Worm (Caenorhabditis elegans) whole organism, L1 larva: ENCODE measurements around the gene F26F12.2.

ENCODE experiments used
- aly-2 ChIP-seq: fragments of 150-350 bp; optimal IDR thresholded peaks from 2 replicates; lab custom pipeline; 2014; ENCODE audit warnings: missing biosample characterization, missing genetic modification characterization
- dpl-1 ChIP-seq, 3 experiments: fragments of 150-350 bp in 2 of 3; sonication (generic microtip) in 1 of 3; optimal IDR thresholded peaks; 2 replicates each; lab custom pipeline; 2014 to 2017; ENCODE audit warnings: missing biosample characterization in 3 of 3, missing genetic modification characterization in 3 of 3, missing genetic modification reagents in 3 of 3
- efl-1 ChIP-seq, 4 experiments: fragments of 150-350 bp; optimal IDR thresholded peaks in 3 of 4; peaks in 1 of 4; 1 replicate in 1 of 4; 2 replicates in 3 of 4; lab custom pipeline; 2014; ENCODE audit warnings: missing biosample characterization in 2 of 4, missing genetic modification characterization in 2 of 4, missing genetic modification reagents in 2 of 4
- egl-27 ChIP-seq, 2 experiments: fragments of 150-350 bp in 1 of 2; sonication (generic microtip); optimal IDR thresholded peaks; 3 replicates each; lab custom pipeline; 2017 to 2018; ENCODE audit warnings: missing biosample characterization in 2 of 2, missing genetic modification characterization in 2 of 2, missing genetic modification reagents in 2 of 2
- fkh-10 ChIP-seq: sonication (generic microtip); optimal IDR thresholded peaks from 2 replicates; lab custom pipeline; 2017; ENCODE audit warnings: missing biosample characterization, missing genetic modification reagents, missing genetic modification characterization
- fkh-4 ChIP-seq: sonication (generic microtip); optimal IDR thresholded peaks from 2 replicates; lab custom pipeline; 2016; ENCODE audit warnings: missing compliant biosample characterization, missing genetic modification characterization, borderline replicate concordance
- lin-15B ChIP-seq: fragments of 150-350 bp; sonication (generic microtip); optimal IDR thresholded peaks from 3 replicates; lab custom pipeline; 2014; ENCODE audit warnings: missing biosample characterization, missing genetic modification characterization
- lin-39 ChIP-seq: fragments of 150-350 bp; optimal IDR thresholded peaks from 2 replicates; lab custom pipeline; 2014; ENCODE audit warnings: missing biosample characterization, missing genetic modification reagents, missing genetic modification characterization
- mep-1 ChIP-seq: fragments of 150-350 bp; optimal IDR thresholded peaks from 2 replicates; lab custom pipeline; 2014; ENCODE audit warnings: missing biosample characterization, missing genetic modification characterization
- nhr-12 ChIP-seq: sonication (generic microtip); optimal IDR thresholded peaks from 2 replicates; lab custom pipeline; 2017; ENCODE audit warnings: missing biosample characterization, missing genetic modification characterization
- nhr-237 ChIP-seq: fragments of 150-350 bp; optimal IDR thresholded peaks from 2 replicates; lab custom pipeline; 2014; ENCODE audit warnings: missing biosample characterization, missing genetic modification characterization
- nhr-28 ChIP-seq: fragments of 150-350 bp; optimal IDR thresholded peaks from 2 replicates; lab custom pipeline; 2014; ENCODE audit warnings: missing biosample characterization, missing genetic modification characterization
- tlp-1 ChIP-seq: fragments of 150-350 bp; optimal IDR thresholded peaks from 2 replicates; lab custom pipeline; 2014; ENCODE audit warnings: missing biosample characterization, missing genetic modification characterization
- zag-1 ChIP-seq: fragments of 150-350 bp; optimal IDR thresholded peaks from 2 replicates; lab custom pipeline; 2014; ENCODE audit warnings: missing biosample characterization, missing genetic modification characterization

DNA sequence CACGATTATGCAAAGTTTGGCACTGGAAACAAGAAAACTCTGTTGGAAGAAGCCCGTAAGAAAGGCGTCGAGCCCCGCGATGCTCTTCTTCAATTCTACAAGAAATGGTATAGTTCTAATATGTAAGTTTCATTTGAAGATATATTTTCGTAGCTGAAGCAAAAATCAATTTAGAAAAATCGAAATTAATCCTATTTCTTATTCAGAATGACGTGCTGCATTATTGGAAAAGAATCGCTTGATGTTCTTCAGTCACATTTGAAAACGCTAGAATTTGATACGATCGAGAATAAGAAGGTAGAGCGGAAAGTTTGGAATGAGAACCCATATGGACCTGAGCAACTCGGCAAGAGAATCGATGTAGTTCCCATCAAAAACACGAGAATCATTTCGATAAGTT is 38.6 kb upstream of the F26F12.2 start:
- TF ChIP-seq lin-39 (tag; lab: Kevin White, UChicago) (no peak), mep-1 (tag; lab: Kevin White, UChicago) (no peak), nhr-237 (tag; lab: Kevin White, UChicago) (no peak), zag-1 (tag; lab: Kevin White, UChicago) (no peak), efl-1 (optimal IDR thresholded peaks at IDR 0.05; lab: Kevin White, UChicago) (no peak), efl-1 (GFP tag; optimal IDR thresholded peaks at IDR 0.05 in 1 of 2; lab: Kevin White, UChicago) (no peak), nhr-28 (no peak), lin-15B (tag; lab: Kevin White, UChicago) (no peak), fkh-4 (tag; lab: Kevin White, UChicago) (no peak), dpl-1 (GFP tag; optimal IDR thresholded peaks at IDR 0.05; lab: Kevin White, UChicago) (no peak), tlp-1 (tag; lab: Kevin White, UChicago) (no peak), egl-27 (tag; optimal IDR thresholded peaks at IDR 0.05; lab: Kevin White, UChicago) (no peak), fkh-10 (GFP tag; lab: Kevin White, UChicago) (no peak), nhr-12 (tag; lab: Kevin White, UChicago) (no peak), aly-2 (tag; lab: Kevin White, UChicago) (no peak)
